Worm (Caenorhabditis elegans) whole organism, L1 larva: ENCODE results near the gene F36D4.6.

Experiments
- C04F5.9 ChIP-seq: sonication (generic microtip); optimal IDR thresholded peaks from 2 replicates; lab custom pipeline; 2016; ENCODE audit warnings: missing genetic modification characterization, missing compliant biosample characterization
- F16B12.6 ChIP-seq: fragments of 150-350 bp; optimal IDR thresholded peaks from 2 replicates; lab custom pipeline; 2014; ENCODE audit warnings: missing biosample characterization, missing genetic modification characterization
- aha-1 ChIP-seq: fragments of 150-350 bp; optimal IDR thresholded peaks from 2 replicates; lab custom pipeline; 2014; ENCODE audit warnings: missing biosample characterization, missing genetic modification characterization
- aly-2 ChIP-seq: fragments of 150-350 bp; optimal IDR thresholded peaks from 2 replicates; lab custom pipeline; 2014; ENCODE audit warnings: missing biosample characterization, missing genetic modification characterization
- ama-1 ChIP-seq: fragments of 150-350 bp; optimal IDR thresholded peaks from 2 replicates; lab custom pipeline; 2014
- blmp-1 ChIP-seq: fragments of 150-350 bp; optimal IDR thresholded peaks from 2 replicates; lab custom pipeline; 2014; ENCODE audit warnings: missing biosample characterization, missing genetic modification characterization
- ceh-63 ChIP-seq: fragments of 200-800 bp; sonication (Bioruptor generic); optimal IDR thresholded peaks from 2 replicates; lab custom pipeline; 2018; ENCODE audit warnings: mild to moderate bottlenecking, missing genetic modification characterization, missing compliant biosample characterization
- ceh-8 ChIP-seq: fragments of 200-800 bp; sonication (Bioruptor generic); optimal IDR thresholded peaks from 2 replicates; lab custom pipeline; 2018; ENCODE audit warnings: mild to moderate bottlenecking, missing genetic modification characterization, moderate library complexity, missing compliant biosample characterization
- ceh-82 ChIP-seq, 3 experiments: fragments of 150-350 bp in 1 of 3; sonication (generic microtip) in 2 of 3; optimal IDR thresholded peaks; 2 replicates each; lab custom pipeline; 2014 to 2017; ENCODE audit warnings: missing biosample characterization in 3 of 3, missing genetic modification characterization in 3 of 3
- ces-1 ChIP-seq: fragments of 150-350 bp; optimal IDR thresholded peaks from 2 replicates; lab custom pipeline; 2014; ENCODE audit warnings: missing biosample characterization, missing genetic modification reagents, missing genetic modification characterization
- dsc-1 ChIP-seq: sonication (generic microtip); optimal IDR thresholded peaks from 2 replicates; lab custom pipeline; 2016; ENCODE audit warnings: mild to moderate bottlenecking, missing genetic modification characterization, missing compliant biosample characterization
- efl-1 ChIP-seq, 4 experiments: fragments of 150-350 bp; optimal IDR thresholded peaks in 3 of 4; peaks in 1 of 4; 1 replicate in 1 of 4; 2 replicates in 3 of 4; lab custom pipeline; 2014; ENCODE audit warnings: missing biosample characterization in 2 of 4, missing genetic modification characterization in 2 of 4, missing genetic modification reagents in 2 of 4
- efl-3 ChIP-seq: fragments of 200-800 bp; sonication (Bioruptor generic); optimal IDR thresholded peaks from 2 replicates; lab custom pipeline; 2018; ENCODE audit warnings: mild to moderate bottlenecking, missing genetic modification characterization, missing compliant biosample characterization
- elt-2 ChIP-seq: sonication (generic microtip); optimal IDR thresholded peaks from 2 replicates; lab custom pipeline; 2016; ENCODE audit warnings: missing genetic modification characterization, mild to moderate bottlenecking, inconsistent platforms, missing compliant biosample characterization, missing genetic modification reagents
- elt-3 ChIP-seq, 6 experiments: fragments of 150-350 bp in 1 of 6; sonication (generic microtip); optimal IDR thresholded peaks; 2 replicates each; lab custom pipeline; 2017 to 2018; ENCODE audit warnings: missing biosample characterization in 6 of 6, missing genetic modification characterization in 6 of 6, inconsistent platforms in 1 of 6
- ets-5 ChIP-seq: fragments of 200-800 bp; sonication (Bioruptor generic); IDR thresholded peaks from 2 replicates; pipeline ENCODE4 v1.3.6; 2022; ENCODE audit warnings: missing genetic modification characterization, missing compliant biosample characterization
- fkh-10 ChIP-seq: sonication (generic microtip); optimal IDR thresholded peaks from 2 replicates; lab custom pipeline; 2017; ENCODE audit warnings: missing biosample characterization, missing genetic modification reagents, missing genetic modification characterization
- fkh-8 ChIP-seq: sonication (generic microtip); optimal IDR thresholded peaks from 2 replicates; lab custom pipeline; 2016; ENCODE audit warnings: mild to moderate bottlenecking, missing genetic modification characterization, missing compliant biosample characterization
- grh-1 ChIP-seq: fragments of 200-800 bp; sonication (Bioruptor generic); IDR thresholded peaks from 2 replicates; pipeline ENCODE4 v1.3.6; 2022; ENCODE audit warnings: missing genetic modification reagents, missing genetic modification characterization, missing compliant biosample characterization
- hlh-17 ChIP-seq: fragments of 200-800 bp; sonication (Bioruptor generic); optimal IDR thresholded peaks from 2 replicates; lab custom pipeline; 2018; ENCODE audit warnings: missing genetic modification characterization, mild to moderate bottlenecking, missing compliant biosample characterization, moderate library complexity, borderline replicate concordance
- irx-1 ChIP-seq: sonication (generic microtip); optimal IDR thresholded peaks from 2 replicates; lab custom pipeline; 2016; ENCODE audit warnings: missing genetic modification characterization, missing compliant biosample characterization
- lin-14 ChIP-seq: fragments of 200-800 bp; sonication (Bioruptor generic); optimal IDR thresholded peaks from 2 replicates; lab custom pipeline; 2018; ENCODE audit warnings: mild to moderate bottlenecking, missing genetic modification characterization, moderate library complexity, missing compliant biosample characterization
- lin-15B ChIP-seq: fragments of 150-350 bp; sonication (generic microtip); optimal IDR thresholded peaks from 3 replicates; lab custom pipeline; 2014; ENCODE audit warnings: missing biosample characterization, missing genetic modification characterization
- lin-35 ChIP-seq, 2 experiments: fragments of 150-350 bp; optimal IDR thresholded peaks; 2 replicates each; lab custom pipeline; 2014; ENCODE audit warnings: missing biosample characterization in 2 of 2, missing genetic modification characterization in 2 of 2, missing genetic modification reagents in 2 of 2
- lin-39 ChIP-seq: fragments of 150-350 bp; optimal IDR thresholded peaks from 2 replicates; lab custom pipeline; 2014; ENCODE audit warnings: missing biosample characterization, missing genetic modification reagents, missing genetic modification characterization
- lir-3 ChIP-seq: sonication (generic microtip); optimal IDR thresholded peaks from 2 replicates; lab custom pipeline; 2016; ENCODE audit warnings: mild to moderate bottlenecking, missing genetic modification characterization, moderate library complexity, missing compliant biosample characterization; ENCODE audit not compliant: poor library complexity
- lsy-2 ChIP-seq, 2 experiments: fragments of 150-350 bp; optimal IDR thresholded peaks; 2 replicates each; lab custom pipeline; 2014; ENCODE audit warnings: missing biosample characterization in 2 of 2, missing genetic modification characterization in 2 of 2
- mab-9 ChIP-seq: fragments of 200-800 bp; sonication (Bioruptor generic); IDR thresholded peaks from 2 replicates; pipeline ENCODE4 v1.3.6; 2022; ENCODE audit warnings: missing genetic modification reagents, missing genetic modification characterization, missing compliant biosample characterization
- mef-2 ChIP-seq: fragments of 150-350 bp; optimal IDR thresholded peaks from 2 replicates; lab custom pipeline; 2014; ENCODE audit warnings: missing biosample characterization, missing genetic modification characterization
- mep-1 ChIP-seq: fragments of 150-350 bp; optimal IDR thresholded peaks from 2 replicates; lab custom pipeline; 2014; ENCODE audit warnings: missing biosample characterization, missing genetic modification characterization
- nhr-237 ChIP-seq: fragments of 150-350 bp; optimal IDR thresholded peaks from 2 replicates; lab custom pipeline; 2014; ENCODE audit warnings: missing biosample characterization, missing genetic modification characterization
- nhr-28 ChIP-seq: fragments of 150-350 bp; optimal IDR thresholded peaks from 2 replicates; lab custom pipeline; 2014; ENCODE audit warnings: missing biosample characterization, missing genetic modification characterization
- nhr-47 ChIP-seq: sonication (generic microtip); optimal IDR thresholded peaks from 2 replicates; lab custom pipeline; 2016; ENCODE audit warnings: mild to moderate bottlenecking, missing genetic modification characterization, moderate library complexity, missing compliant biosample characterization
- nhr-71 ChIP-seq: sonication (generic microtip); optimal IDR thresholded peaks from 2 replicates; lab custom pipeline; 2016; ENCODE audit warnings: mild to moderate bottlenecking, missing genetic modification characterization, moderate library complexity, missing compliant biosample characterization
- nhr-85 ChIP-seq: sonication (generic microtip); peaks from one replicate; lab custom pipeline; 2016; ENCODE audit warnings: missing genetic modification characterization, inconsistent platforms, missing compliant biosample characterization
- nhr-90 ChIP-seq: sonication (generic microtip); optimal IDR thresholded peaks from 2 replicates; lab custom pipeline; 2016; ENCODE audit warnings: mild to moderate bottlenecking, missing genetic modification characterization, missing compliant biosample characterization; ENCODE audit not compliant: poor library complexity
- skn-1 ChIP-seq: fragments of 150-350 bp; optimal IDR thresholded peaks from 2 replicates; lab custom pipeline; 2014; ENCODE audit warnings: missing biosample characterization, missing genetic modification characterization
- snpc-4 ChIP-seq: fragments of 150-350 bp; optimal IDR thresholded peaks from 2 replicates; lab custom pipeline; 2014; ENCODE audit warnings: missing biosample characterization, missing genetic modification characterization
- snu-23 ChIP-seq: sonication (generic microtip); optimal IDR thresholded peaks from 2 replicates; lab custom pipeline; 2016; ENCODE audit warnings: missing genetic modification characterization, missing compliant biosample characterization
- sptf-1 ChIP-seq: fragments of 150-350 bp; optimal IDR thresholded peaks from 2 replicates; lab custom pipeline; 2014; ENCODE audit warnings: missing biosample characterization, missing genetic modification characterization
- sup-37 ChIP-seq: fragments of 200-800 bp; sonication (Bioruptor generic); optimal IDR thresholded peaks from 2 replicates; lab custom pipeline; 2018; ENCODE audit warnings: mild to moderate bottlenecking, missing genetic modification characterization, missing compliant biosample characterization
- swsn-7 ChIP-seq: sonication (generic microtip); optimal IDR thresholded peaks from 2 replicates; lab custom pipeline; 2016; ENCODE audit warnings: missing genetic modification characterization, missing compliant biosample characterization
- tbx-2 ChIP-seq: sonication (generic microtip); optimal IDR thresholded peaks from 2 replicates; lab custom pipeline; 2016; ENCODE audit warnings: missing genetic modification characterization, missing compliant biosample characterization
- tlp-1 ChIP-seq: fragments of 150-350 bp; optimal IDR thresholded peaks from 2 replicates; lab custom pipeline; 2014; ENCODE audit warnings: missing biosample characterization, missing genetic modification characterization
- unc-130 ChIP-seq: fragments of 150-350 bp; optimal IDR thresholded peaks from 2 replicates; lab custom pipeline; 2017; ENCODE audit warnings: missing biosample characterization, missing genetic modification characterization, inconsistent platforms
- unc-30 ChIP-seq: sonication (generic microtip); optimal IDR thresholded peaks from 2 replicates; lab custom pipeline; 2017; ENCODE audit warnings: missing biosample characterization, missing genetic modification characterization
- vab-15 ChIP-seq: sonication (generic microtip); optimal IDR thresholded peaks from 2 replicates; lab custom pipeline; 2017; ENCODE audit warnings: missing genotype, mild to moderate bottlenecking, missing genetic modification characterization, missing compliant biosample characterization
- xbp-1 ChIP-seq: sonication (generic microtip); optimal IDR thresholded peaks from 2 replicates; lab custom pipeline; 2016; ENCODE audit warnings: missing genetic modification characterization, missing compliant biosample characterization
- zag-1 ChIP-seq: fragments of 150-350 bp; optimal IDR thresholded peaks from 2 replicates; lab custom pipeline; 2014; ENCODE audit warnings: missing biosample characterization, missing genetic modification characterization
- zip-4 ChIP-seq: fragments of 200-800 bp; sonication (Bioruptor generic); optimal IDR thresholded peaks from 2 replicates; lab custom pipeline; 2018; ENCODE audit warnings: mild to moderate bottlenecking, missing genetic modification characterization, moderate library complexity, missing compliant biosample characterization
- ztf-4 ChIP-seq: fragments of 150-350 bp; optimal IDR thresholded peaks from 2 replicates; lab custom pipeline; 2014; ENCODE audit warnings: missing biosample characterization, missing genetic modification characterization

Gene F36D4.6

ce11 chrV:9394938-9395639, 31.9 kb downstream of the F36D4.6 start:
- TF ChIP-seq ceh-82 (tag; optimal IDR thresholded peaks at IDR 0.05; lab: Kevin White, UChicago) = no peak
- peak; percentile 55 for TF ChIP-seq dsc-1 (tag; lab: Kevin White, UChicago)
- no peak for TF ChIP-seq unc-130 (tag; lab: Kevin White, UChicago)
- no peak for TF ChIP-seq grh-1
- no peak for TF ChIP-seq F16B12.6 (tag; lab: Kevin White, UChicago)
- no peak for TF ChIP-seq irx-1 (tag; lab: Kevin White, UChicago)
- TF ChIP-seq swsn-7 (tag; lab: Kevin White, UChicago) = no peak
- peak; percentile 43 for TF ChIP-seq lin-14 (GFP tag; lab: Kevin White, UChicago)
- no peak for TF ChIP-seq mef-2
- TF ChIP-seq nhr-237 = no peak
- no peak for TF ChIP-seq nhr-90 (tag; lab: Kevin White, UChicago)
- no peak for TF ChIP-seq nhr-47 (tag; lab: Kevin White, UChicago)
- TF ChIP-seq xbp-1 (tag; lab: Kevin White, UChicago) = no peak
- no peak for TF ChIP-seq unc-30 (tag; lab: Kevin White, UChicago)
- TF ChIP-seq ama-1 = no peak
- TF ChIP-seq tbx-2 (tag; lab: Kevin White, UChicago) = no peak
- TF ChIP-seq lin-15B (tag; lab: Kevin White, UChicago) = no peak
- TF ChIP-seq lin-39 = no peak
- TF ChIP-seq nhr-28 = no peak
- TF ChIP-seq mab-9 (GFP tag; lab: Robert Waterston, UW) = no peak
- TF ChIP-seq fkh-8 (tag; lab: Kevin White, UChicago) = peak; percentile 28
- TF ChIP-seq snpc-4 (tag; lab: Kevin White, UChicago) = no peak
- peak; percentile 62 for TF ChIP-seq blmp-1 (tag; lab: Kevin White, UChicago)
- no peak for TF ChIP-seq C04F5.9 (tag; lab: Kevin White, UChicago)
- TF ChIP-seq lsy-2 (tag; optimal IDR thresholded peaks at IDR 0.05; lab: Kevin White, UChicago) = no peak
- TF ChIP-seq efl-1 (optimal IDR thresholded peaks at IDR 0.05; lab: Kevin White, UChicago) = no peak
- TF ChIP-seq efl-1 (GFP tag; optimal IDR thresholded peaks at IDR 0.05 in 1 of 2; lab: Kevin White, UChicago) = no peak
- no peak for TF ChIP-seq ces-1 (GFP tag; lab: Kevin White, UChicago)
- TF ChIP-seq sup-37 (GFP tag; lab: Kevin White, UChicago) = no peak
- TF ChIP-seq zip-4 (GFP tag; lab: Kevin White, UChicago) = no peak
- no peak for TF ChIP-seq tlp-1
- TF ChIP-seq mep-1 (tag; lab: Kevin White, UChicago) = no peak
- no peak for TF ChIP-seq lin-35 (GFP tag; optimal IDR thresholded peaks at IDR 0.05; lab: Kevin White, UChicago)
- TF ChIP-seq efl-3 = no peak
- no peak for TF ChIP-seq aha-1 (tag; lab: Kevin White, UChicago)
- TF ChIP-seq nhr-85 (tag; lab: Kevin White, UChicago) = peak; percentile 58

ce11 chrV:9391959-9392358, 35.0 kb downstream of the F36D4.6 start:
- TF ChIP-seq sptf-1 (tag; lab: Kevin White, UChicago) (no peak), zag-1 (tag; lab: Kevin White, UChicago) (no peak), ceh-8 (no peak), elt-3 (tag; optimal IDR thresholded peaks at IDR 0.05; lab: Kevin White, UChicago) (no peak), fkh-10 (no peak), lir-3 (tag; lab: Kevin White, UChicago) (no peak), aly-2 (tag; lab: Kevin White, UChicago) (no peak), snu-23 (peak; percentile 22), hlh-17 (GFP tag; lab: Kevin White, UChicago) (no peak), snpc-4 (tag; lab: Kevin White, UChicago) (peak; percentile 97), efl-3 (no peak), tbx-2 (tag; lab: Kevin White, UChicago) (no peak), mep-1 (tag; lab: Kevin White, UChicago) (no peak), unc-130 (tag; lab: Kevin White, UChicago) (no peak), vab-15 (tag; lab: Kevin White, UChicago) (no peak), nhr-71 (tag; lab: Kevin White, UChicago) (no peak), ets-5 (no peak), nhr-85 (tag; lab: Kevin White, UChicago) (peak; percentile 9), lin-15B (tag; lab: Kevin White, UChicago) (no peak), skn-1 (tag; lab: Kevin White, UChicago) (no peak), xbp-1 (tag; lab: Kevin White, UChicago) (no peak), nhr-47 (tag; lab: Kevin White, UChicago) (peak; percentile 32), F16B12.6 (tag; lab: Kevin White, UChicago) (no peak), ztf-4 (tag; lab: Kevin White, UChicago) (no peak), elt-2 (tag; lab: Kevin White, UChicago) (no peak), ceh-63 (GFP tag; lab: Kevin White, UChicago) (no peak), C04F5.9 (tag; lab: Kevin White, UChicago) (no peak)
